Worm (Caenorhabditis elegans) whole organism, midembryonic: ENCODE data around the gene Y97E10AR.2.

Source experiments
- T22C8.4 ChIP-seq: fragments of 200-800 bp; sonication (Bioruptor generic); IDR thresholded peaks from 2 replicates; pipeline ENCODE4 v1.3.6; 2022; ENCODE audit warnings: missing genetic modification characterization, missing compliant biosample characterization
- cog-1 ChIP-seq: sonication (generic microtip); optimal IDR thresholded peaks from 2 replicates; lab custom pipeline; 2016; ENCODE audit warnings: missing genetic modification characterization, missing compliant biosample characterization
- flt-1 ChIP-seq: fragments of 200-800 bp; sonication (Bioruptor generic); IDR thresholded peaks from 2 replicates; pipeline ENCODE4 v1.3.6; 2022; ENCODE audit warnings: missing genetic modification characterization, missing compliant biosample characterization
- ref-1 ChIP-seq: fragments of 200-800 bp; sonication (Bioruptor generic); conservative IDR thresholded peaks from 2 replicates; pipeline ENCODE4 v1.3.6; 2022; ENCODE audit warnings: missing genetic modification reagents, missing genetic modification characterization, missing compliant biosample characterization
- ztf-29 ChIP-seq: fragments of 200-800 bp; sonication (Bioruptor generic); IDR thresholded peaks from 2 replicates; pipeline ENCODE4 v1.3.6; 2022; ENCODE audit warnings: missing genetic modification reagents, missing genetic modification characterization, missing compliant biosample characterization

DNA sequence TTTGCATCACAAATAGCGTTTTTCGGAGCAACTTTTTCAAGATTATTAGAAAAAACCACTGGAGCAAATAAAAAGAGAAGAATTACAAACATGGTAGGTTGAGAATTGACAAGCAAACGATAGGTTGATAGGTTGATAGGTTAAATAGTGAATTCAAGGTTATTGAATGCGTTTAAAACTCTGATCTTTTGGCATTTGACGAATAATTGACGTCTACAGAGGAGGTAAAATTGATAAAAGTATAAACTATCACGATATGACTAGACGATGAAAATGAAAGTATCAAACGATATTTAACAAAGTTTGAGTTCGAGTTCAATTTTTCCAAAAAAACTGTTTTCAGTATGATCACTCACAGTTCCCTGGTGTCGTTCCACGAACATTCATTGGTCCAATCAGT is 40.0 kb downstream of the Y97E10AR.2 start, which contains the start of gene ZC513.14:
- no peak for TF ChIP-seq cog-1 (tag; lab: Kevin White, UChicago)
- no peak for TF ChIP-seq T22C8.4 (GFP tag; lab: Robert Waterston, UW)
- no peak for TF ChIP-seq flt-1
- no peak for TF ChIP-seq ref-1 (GFP tag; lab: Robert Waterston, UW)
- TF ChIP-seq ztf-29 (GFP tag; lab: Robert Waterston, UW), result no peak
